Worm (Caenorhabditis elegans): ENCODE results near the gene npr-17.

DNA sequence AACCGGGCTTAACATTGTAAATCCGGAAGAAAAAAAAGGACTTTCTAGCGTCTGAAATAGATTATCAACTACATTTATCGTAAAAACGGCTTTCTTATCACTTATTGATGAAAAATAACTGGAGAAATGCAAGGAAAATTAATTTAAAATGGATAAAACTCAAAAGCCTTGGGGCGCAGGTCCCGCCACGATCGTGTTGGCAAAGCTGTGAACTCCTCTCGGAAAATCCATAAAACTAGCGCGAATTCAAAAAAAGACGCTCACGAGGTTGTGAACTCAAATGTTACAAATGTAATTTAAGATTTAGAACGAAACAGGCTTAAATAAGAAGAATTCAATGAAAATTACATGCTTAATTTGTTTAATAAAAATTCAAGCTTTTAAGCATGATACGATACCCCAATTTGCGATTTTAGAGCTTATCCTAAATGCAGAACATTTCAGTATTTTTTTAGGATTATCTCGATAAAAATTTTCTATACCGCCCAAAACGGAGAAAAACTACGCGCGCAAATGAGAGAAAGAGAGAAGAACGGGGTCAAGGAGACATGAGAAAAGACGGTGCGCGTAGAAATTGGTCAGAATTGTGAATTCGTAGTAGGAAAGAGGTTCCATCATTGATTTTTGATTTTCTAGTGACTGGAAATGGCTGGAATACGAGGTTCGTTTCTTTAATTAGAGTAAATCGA lies 44.0 kb downstream of the npr-17 start, which contains the start of gene C29E4.15:
- TF ChIP-seq aly-1 (tag; optimal IDR thresholded peaks at IDR 0.05) (no peak), hmg-4 (GFP tag; optimal IDR thresholded peaks at IDR 0.05) (no peak), ama-1 (optimal IDR thresholded peaks at IDR 0.05) (no peak), hnd-1 (tag; optimal IDR thresholded peaks at IDR 0.05) (no peak), tra-4 (tag; optimal IDR thresholded peaks at IDR 0.05) (no peak), flt-1 (GFP tag; IDR thresholded peaks at IDR 0.05) (no peak), ceh-36 (tag; optimal IDR thresholded peaks at IDR 0.05) (no peak), scrt-1 (GFP tag; IDR thresholded peaks at IDR 0.05) (no peak), F13C5.2 (tag; optimal IDR thresholded peaks at IDR 0.05) (no peak), sea-1 (GFP tag; conservative IDR thresholded peaks at IDR 0.05) (no peak), tbx-37 (GFP tag; conservative IDR thresholded peaks at IDR 0.05) (no peak)

Measured in whole organism, early embryonic.